Fruit fly (Drosophila melanogaster) whole organism: ENCODE data around the gene EMC2A.

Experiments used
- CG8478 ChIP-seq: fragments of >200 bp; optimal IDR thresholded peaks from 2 replicates; lab custom pipeline; 2018; ENCODE audit warnings: inconsistent platforms
- Dll ChIP-seq: fragments of >200 bp; optimal IDR thresholded peaks from 2 replicates; lab custom pipeline; 2017
- EcR ChIP-seq, 2 experiments: fragments of >200 bp; optimal IDR thresholded peaks; 2 replicates each; lab custom pipeline; 2017; ENCODE audit warnings: missing biosample characterization in 2 of 2, missing genetic modification characterization in 2 of 2, missing genetic modification reagents in 2 of 2
- psq ChIP-seq: fragments of >200 bp; optimal IDR thresholded peaks from 2 replicates; lab custom pipeline; 2017
- usp ChIP-seq: fragments of >200 bp; optimal IDR thresholded peaks from 2 replicates; lab custom pipeline; 2017; ENCODE audit warnings: missing biosample characterization, missing genetic modification characterization, mixed read lengths

- TF ChIP-seq usp (GFP tag; lab: Kevin White, UChicago): no peak
- no peak for TF ChIP-seq Dll (lab: Kevin White, UChicago)
- TF ChIP-seq psq (lab: Kevin White, UChicago): no peak
- no peak for TF ChIP-seq CG8478 (lab: Kevin White, UChicago)
- TF ChIP-seq EcR (GFP tag; optimal IDR thresholded peaks at IDR 0.05; lab: Kevin White, UChicago): no peak
These were observed 11.7 kb downstream of the EMC2A start for dm6 chr3R:16984221-16984620.
